Worm (Caenorhabditis elegans) whole organism, L4 larva: ENCODE measurements around the gene vha-12.
"Not testable (repeated sequence)": the region's sequence is repeated elsewhere in the genome, so short reads cannot be mapped to it uniquely, and the experiment has no call there.

Experiments
- T20F7.1 ChIP-seq: fragments of 200-800 bp; sonication (Bioruptor generic); optimal IDR thresholded peaks from 2 replicates; lab custom pipeline; 2018; ENCODE audit warnings: mild to moderate bottlenecking, missing genetic modification characterization, missing compliant biosample characterization
- T26A8.4 ChIP-seq: fragments of 200-800 bp; sonication (Bioruptor generic); IDR thresholded peaks from 2 replicates; pipeline ENCODE4 v1.3.6; 2022; ENCODE audit warnings: missing genetic modification characterization, missing compliant biosample characterization
- Y105C5A.15 ChIP-seq: fragments of 200-800 bp; sonication (Bioruptor generic); IDR thresholded peaks from 2 replicates; pipeline ENCODE4 v1.3.6; 2022; ENCODE audit warnings: missing genetic modification characterization, missing compliant biosample characterization
- Y5F2A.4 ChIP-seq: fragments of 200-800 bp; sonication (Bioruptor generic); optimal IDR thresholded peaks from 2 replicates; lab custom pipeline; 2018; ENCODE audit warnings: mild to moderate bottlenecking, missing genetic modification characterization, missing compliant biosample characterization
- Y75B8A.6 ChIP-seq: fragments of 200-800 bp; sonication (Bioruptor generic); IDR thresholded peaks from 2 replicates; pipeline ENCODE4 v1.3.6; 2022; ENCODE audit warnings: missing genetic modification reagents, missing genetic modification characterization, missing compliant biosample characterization
- ZK546.5 ChIP-seq, 2 experiments: sonication (generic microtip); optimal IDR thresholded peaks; 2 replicates each; lab custom pipeline; 2017; ENCODE audit warnings: missing biosample characterization in 2 of 2, missing genetic modification characterization in 2 of 2
- ceh-62 ChIP-seq: sonication (generic microtip); optimal IDR thresholded peaks from 2 replicates; lab custom pipeline; 2017; ENCODE audit warnings: missing biosample characterization, missing genetic modification characterization
- ceh-82 ChIP-seq: sonication (generic microtip); optimal IDR thresholded peaks from 2 replicates; lab custom pipeline; 2017; ENCODE audit warnings: missing biosample characterization, missing genetic modification characterization
- ctbp-1 ChIP-seq: fragments of 200-800 bp; sonication (Bioruptor generic); IDR thresholded peaks from 2 replicates; pipeline ENCODE4 v1.3.6; 2022; ENCODE audit warnings: missing genetic modification reagents, missing genetic modification characterization, missing compliant biosample characterization
- daf-16 ChIP-seq, 3 experiments: sonication (generic microtip); optimal IDR thresholded peaks; 2 replicates each; lab custom pipeline; 2016 to 2017; ENCODE audit warnings: missing genetic modification characterization in 3 of 3, missing genetic modification reagents in 3 of 3, mild to moderate bottlenecking in 2 of 3, missing compliant biosample characterization in 2 of 3, missing biosample characterization in 1 of 3, moderate library complexity in 1 of 3
- dmd-6 ChIP-seq: fragments of 200-800 bp; sonication (Bioruptor generic); IDR thresholded peaks from 2 replicates; pipeline ENCODE4 v1.3.6; 2022; ENCODE audit warnings: missing genetic modification reagents, missing genetic modification characterization, missing compliant biosample characterization
- dve-1 ChIP-seq: sonication (generic microtip); optimal IDR thresholded peaks from 2 replicates; lab custom pipeline; 2017; ENCODE audit warnings: antibody characterized with exemption, mild to moderate bottlenecking, missing genetic modification characterization, missing compliant biosample characterization; ENCODE audit not compliant: insufficient read depth
- fkh-10 ChIP-seq: fragments of 150-350 bp; optimal IDR thresholded peaks from 2 replicates; lab custom pipeline; 2014; ENCODE audit warnings: missing biosample characterization, missing genetic modification reagents, missing genetic modification characterization
- hlh-11 ChIP-seq: fragments of 200-800 bp; sonication (Bioruptor generic); optimal IDR thresholded peaks from 2 replicates; lab custom pipeline; 2018; ENCODE audit warnings: mild to moderate bottlenecking, missing genetic modification characterization, missing compliant biosample characterization
- lin-1 ChIP-seq: fragments of 200-800 bp; sonication (Bioruptor generic); IDR thresholded peaks from 2 replicates; pipeline ENCODE4 v1.3.6; 2022; ENCODE audit warnings: missing genetic modification reagents, missing genetic modification characterization, missing compliant biosample characterization
- lin-29 ChIP-seq: fragments of 200-800 bp; sonication (Bioruptor generic); IDR thresholded peaks from 2 replicates; pipeline ENCODE4 v1.3.6; 2022; ENCODE audit warnings: missing genetic modification reagents, missing genetic modification characterization, missing compliant biosample characterization
- lin-38 ChIP-seq: fragments of 200-800 bp; sonication (Bioruptor generic); IDR thresholded peaks from 2 replicates; pipeline ENCODE4 v1.3.6; 2022; ENCODE audit warnings: missing genetic modification reagents, missing genetic modification characterization, missing compliant biosample characterization
- lin-39 ChIP-seq: fragments of 150-350 bp; optimal IDR thresholded peaks from 2 replicates; lab custom pipeline; 2014; ENCODE audit warnings: missing biosample characterization, missing genetic modification reagents, missing genetic modification characterization
- madf-9 ChIP-seq: fragments of 200-800 bp; sonication (Bioruptor generic); conservative IDR thresholded peaks from 2 replicates; pipeline ENCODE4 v1.3.6; 2022; ENCODE audit warnings: missing genetic modification reagents, missing genetic modification characterization, missing compliant biosample characterization
- mep-1 ChIP-seq: fragments of 150-350 bp; sonication (generic microtip); optimal IDR thresholded peaks from 3 replicates; lab custom pipeline; 2014; ENCODE audit warnings: missing biosample characterization, missing genetic modification characterization
- mes-2 ChIP-seq: sonication (generic microtip); optimal IDR thresholded peaks from 2 replicates; lab custom pipeline; 2016; ENCODE audit warnings: missing genotype, mild to moderate bottlenecking, missing genetic modification characterization, missing compliant biosample characterization; ENCODE audit not compliant: poor library complexity, severe bottlenecking
- nhr-10 ChIP-seq: fragments of 150-350 bp; optimal IDR thresholded peaks from 2 replicates; lab custom pipeline; 2014; ENCODE audit warnings: missing biosample characterization, missing genetic modification characterization
- nhr-102 ChIP-seq: sonication (generic microtip); optimal IDR thresholded peaks from 2 replicates; lab custom pipeline; 2016; ENCODE audit warnings: mild to moderate bottlenecking, missing genetic modification characterization, moderate library complexity, missing compliant biosample characterization
- nhr-28 ChIP-seq: fragments of 150-350 bp; optimal IDR thresholded peaks from 2 replicates; lab custom pipeline; 2014; ENCODE audit warnings: missing biosample characterization, missing genetic modification characterization
- nhr-48 ChIP-seq: sonication (generic microtip); optimal IDR thresholded peaks from 2 replicates; lab custom pipeline; 2016; ENCODE audit warnings: mild to moderate bottlenecking, missing genetic modification characterization, missing compliant biosample characterization
- nhr-6 ChIP-seq: fragments of 150-350 bp; optimal IDR thresholded peaks from 2 replicates; lab custom pipeline; 2014; ENCODE audit warnings: missing biosample characterization, missing genetic modification characterization
- php-3 ChIP-seq: fragments of 200-800 bp; sonication (Bioruptor generic); IDR thresholded peaks from 2 replicates; pipeline ENCODE4 v1.3.6; 2022; ENCODE audit warnings: missing genetic modification reagents, missing genetic modification characterization, missing compliant biosample characterization
- spr-1 ChIP-seq: sonication (generic microtip); optimal IDR thresholded peaks from 2 replicates; lab custom pipeline; 2016; ENCODE audit warnings: mild to moderate bottlenecking, missing genetic modification characterization, missing compliant biosample characterization
- unc-130 ChIP-seq: sonication (generic microtip); optimal IDR thresholded peaks from 2 replicates; lab custom pipeline; 2016; ENCODE audit warnings: missing genetic modification reagents, missing genetic modification characterization, missing compliant biosample characterization
- unc-62 ChIP-seq, 3 experiments: fragments of 150-350 bp in 1 of 3; sonication (generic microtip); optimal IDR thresholded peaks in 2 of 3; peaks in 1 of 3; 1 replicate in 1 of 3; 2 replicates in 2 of 3; lab custom pipeline; 2014 to 2017; ENCODE audit warnings: missing biosample characterization in 3 of 3, missing genetic modification characterization in 3 of 3, missing genetic modification reagents in 3 of 3, missing genotype in 1 of 3
- vab-7 ChIP-seq: fragments of 200-800 bp; sonication (Bioruptor generic); IDR thresholded peaks from 2 replicates; pipeline ENCODE4 v1.3.6; 2022; ENCODE audit warnings: missing genetic modification reagents, missing genetic modification characterization, missing compliant biosample characterization
- zfp-2 ChIP-seq: sonication (generic microtip); optimal IDR thresholded peaks from 2 replicates; lab custom pipeline; 2016; ENCODE audit warnings: mild to moderate bottlenecking, missing genetic modification characterization, missing compliant biosample characterization
- zfp-3 ChIP-seq: fragments of 200-800 bp; sonication (Bioruptor generic); conservative IDR thresholded peaks from 2 replicates; pipeline ENCODE4 v1.3.6; 2022; ENCODE audit warnings: missing genetic modification reagents, missing genetic modification characterization, missing compliant biosample characterization
- zip-11 ChIP-seq: fragments of 200-800 bp; sonication (Bioruptor generic); IDR thresholded peaks from 2 replicates; pipeline ENCODE4 v1.3.6; 2022; ENCODE audit warnings: missing genetic modification characterization, missing compliant biosample characterization
- zip-2 ChIP-seq: fragments of 150-350 bp; optimal IDR thresholded peaks from 2 replicates; lab custom pipeline; 2014; ENCODE audit warnings: missing biosample characterization, missing genetic modification characterization
- ztf-7 ChIP-seq: fragments of 150-350 bp; optimal IDR thresholded peaks from 2 replicates; lab custom pipeline; 2014; ENCODE audit warnings: missing biosample characterization, missing genetic modification characterization

The vha-12 gene

DNA sequence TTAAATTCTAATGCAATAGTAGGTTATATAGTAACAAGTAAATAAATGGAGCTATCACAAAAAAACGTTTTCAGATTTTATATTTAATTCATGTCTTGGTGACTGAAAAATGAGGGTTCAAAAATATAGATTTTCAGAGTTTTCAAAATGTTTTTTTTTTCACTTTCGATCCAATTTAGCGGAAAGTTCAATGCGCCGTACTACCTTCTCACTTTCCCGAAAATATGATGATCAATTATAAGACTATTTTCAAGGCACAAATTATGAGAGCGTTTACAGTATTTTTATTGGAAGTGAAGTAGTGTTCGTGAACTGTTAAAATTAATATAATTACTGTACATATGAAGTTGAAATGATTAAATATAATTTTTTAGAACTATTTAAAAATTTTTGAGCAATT is 2.2 kb downstream of the vha-12 start (continued):
- TF ChIP-seq Y5F2A.4 (no peak), Y105C5A.15 (GFP tag; lab: Robert Waterston, UW) (0 out of 2 replicates have a peak, but pooled peaks have one; percentile 22), mep-1 (tag; lab: Kevin White, UChicago) (peak; percentile 68), T26A8.4 (GFP tag; lab: Robert Waterston, UW) (peak; percentile 64; the same call in 1 of the 2 replicates), zip-2 (peak; percentile 27), nhr-6 (no peak), nhr-102 (peak; percentile 55), nhr-48 (peak; percentile 12), T20F7.1 (GFP tag; lab: Kevin White, UChicago) (peak; percentile 58), nhr-28 (peak; percentile 3), lin-1 (peak; percentile 28; the same call in 1 of the 2 replicates), dmd-6 (GFP tag; lab: Robert Waterston, UW) (peak; percentile 41), spr-1 (tag; lab: Kevin White, UChicago) (peak; percentile 41), unc-62 (GFP tag; optimal IDR thresholded peaks at IDR 0.05 in 1 of 2; lab: Kevin White, UChicago) (no peak), unc-62 (tag; optimal IDR thresholded peaks at IDR 0.05; lab: Kevin White, UChicago) (no peak), ctbp-1 (GFP tag; lab: Robert Waterston, UW) (0 out of 2 replicates have a peak, but pooled peaks have one; percentile 22), zfp-3 (GFP tag; lab: Robert Waterston, UW) (peak; percentile 82), madf-9 (GFP tag; lab: Robert Waterston, UW) (peak; percentile 41; the same call in 1 of the 2 replicates), dve-1 (tag; lab: Kevin White, UChicago) (peak; percentile 18), php-3 (GFP tag; lab: Robert Waterston, UW) (peak; percentile 22; the same call in 1 of the 2 replicates)

DNA sequence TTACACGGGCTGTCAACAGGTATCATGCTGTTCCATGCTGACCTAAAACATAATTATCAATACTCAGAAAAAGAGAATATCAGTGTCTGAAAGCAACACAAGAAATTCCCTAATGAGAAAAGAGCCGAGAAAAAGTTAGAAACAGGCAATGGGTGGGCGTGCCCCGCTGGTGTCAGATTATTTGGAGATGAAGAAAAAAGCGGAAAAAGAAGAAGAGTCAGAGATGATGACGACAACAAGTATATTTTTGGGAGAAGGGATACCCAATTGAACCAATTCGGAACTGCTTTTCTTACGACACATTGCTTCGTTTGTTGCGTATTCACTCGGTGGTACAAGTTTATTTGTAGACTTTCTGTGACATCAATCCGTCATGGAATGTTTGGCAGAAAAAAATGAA is 5.5 kb downstream of the vha-12 start, which contains the start of gene F20B6.4:
Gene F20B6.4, minus strand, starts transcription at position 101 of the 400 bp plus-strand sequence.
- TF ChIP-seq fkh-10 (GFP tag; lab: Kevin White, UChicago) (no peak), nhr-28 (no peak), zfp-2 (tag; lab: Kevin White, UChicago) (no peak), mes-2 (tag; lab: Kevin White, UChicago) (no peak), zip-11 (GFP tag; lab: Robert Waterston, UW) (no peak), vab-7 (GFP tag; lab: Robert Waterston, UW) (no peak), daf-16 (GFP tag; optimal IDR thresholded peaks at IDR 0.05; lab: Kevin White, UChicago) (no peak), daf-16 (tag; optimal IDR thresholded peaks at IDR 0.05; lab: Kevin White, UChicago) (no peak), lin-29 (GFP tag; lab: Robert Waterston, UW) (no peak), hlh-11 (tag; lab: Kevin White, UChicago) (no peak), Y5F2A.4 (no peak), lin-39 (no peak), lin-38 (no peak), ztf-7 (tag; lab: Kevin White, UChicago) (no peak), nhr-10 (tag; lab: Kevin White, UChicago) (no peak), ceh-62 (tag; lab: Kevin White, UChicago) (no peak), unc-130 (no peak), zip-2 (no peak)

DNA sequence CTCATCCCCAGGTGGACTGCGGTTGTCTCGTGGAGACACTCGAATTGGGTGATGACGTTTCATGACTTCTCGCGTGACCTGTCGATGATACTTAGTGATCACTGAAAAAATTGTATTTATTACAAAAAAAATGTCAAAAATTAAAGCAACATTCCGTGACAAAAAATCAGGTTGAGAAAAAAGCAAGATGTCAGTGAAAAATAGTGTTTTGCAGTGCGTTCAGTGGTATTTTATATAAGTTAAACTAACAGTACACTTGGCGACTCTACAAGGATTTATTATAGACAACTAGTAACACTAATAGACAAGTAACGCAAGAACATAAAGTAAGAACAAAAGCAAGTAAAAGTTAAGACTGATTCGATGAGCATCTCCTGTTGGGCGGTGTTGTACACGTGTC is 8.9 kb downstream of the vha-12 start, which contains the start of gene F20B6.5:
Gene F20B6.5, minus strand, starts transcription at position 101 of the 400 bp plus-strand sequence.
- TF ChIP-seq zfp-3 (GFP tag; lab: Robert Waterston, UW); ZK546.5 (tag; optimal IDR thresholded peaks at IDR 0.05; lab: Kevin White, UChicago); ceh-82 (tag; lab: Kevin White, UChicago): not testable (repeated sequence)

DNA sequence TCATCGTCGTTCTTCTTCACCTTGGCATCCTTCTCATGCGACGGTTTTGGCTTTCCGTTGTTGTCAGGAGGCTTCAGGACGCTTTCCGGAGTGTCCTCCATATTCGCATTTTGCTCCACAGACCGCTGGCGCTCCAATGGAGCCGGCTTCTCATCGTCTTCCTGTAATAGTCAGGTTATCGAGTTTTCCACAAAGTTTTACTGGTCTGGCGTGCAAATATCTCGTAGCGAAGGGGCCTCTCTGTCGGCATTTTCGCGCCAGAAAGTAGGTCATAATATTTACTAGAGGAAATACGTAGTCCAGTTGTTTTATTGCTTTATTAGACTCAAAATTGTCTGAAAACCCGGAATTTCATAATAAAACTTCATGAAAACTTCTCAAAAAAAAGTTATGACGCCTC is 11.2 kb downstream of the vha-12 start, which contains the start of gene F20B6.6:
Gene F20B6.6, minus strand, starts transcription at position 101 of the 400 bp plus-strand sequence.
- not testable (repeated sequence) for TF ChIP-seq mep-1 (tag; lab: Kevin White, UChicago); Y5F2A.4; Y75B8A.6 (GFP tag; lab: Robert Waterston, UW)
